Fruit fly (Drosophila melanogaster) whole organism, embryonic: Measurements from ENCODE around the gene CG15528.
A peak's percentile ranks its signal among the peaks of the same experiment; 100 is the strongest.

Source experiments
- ATbp ChIP-seq: fragments of 200-800 bp; sonication (Bioruptor generic); optimal IDR thresholded peaks from 2 replicates; lab custom pipeline; 2017; ENCODE audit warnings: missing biosample characterization, mild to moderate bottlenecking, missing genetic modification characterization, missing genetic modification reagents
- Asciz ChIP-seq: fragments of 200-800 bp; sonication (Bioruptor generic); optimal IDR thresholded peaks from 2 replicates; lab custom pipeline; 2017; ENCODE audit warnings: missing biosample characterization, mild to moderate bottlenecking, missing genetic modification characterization, missing genetic modification reagents
- Blimp-1 ChIP-seq: fragments of 200-800 bp; sonication (Bioruptor generic); optimal IDR thresholded peaks from 3 replicates; lab custom pipeline; 2018; ENCODE audit warnings: missing biosample characterization, missing genetic modification characterization, mild to moderate bottlenecking, moderate library complexity, missing genetic modification reagents
- CG12219 ChIP-seq: fragments of 200-800 bp; sonication (Bioruptor generic); optimal IDR thresholded peaks from 3 replicates; lab custom pipeline; 2018; ENCODE audit warnings: missing biosample characterization, mild to moderate bottlenecking, missing genetic modification characterization
- CG1233 ChIP-seq: fragments of 200-800 bp; sonication (Bioruptor generic); optimal IDR thresholded peaks from 4 replicates; lab custom pipeline; 2018; ENCODE audit warnings: missing biosample characterization, mild to moderate bottlenecking, missing genetic modification characterization
- CG13424 ChIP-seq: fragments of 200-800 bp; sonication (Bioruptor generic); optimal IDR thresholded peaks from 2 replicates; lab custom pipeline; 2019; ENCODE audit warnings: missing biosample characterization, mild to moderate bottlenecking, missing genetic modification characterization, moderate library complexity
- CG14014 ChIP-seq: fragments of 200-800 bp; sonication (Bioruptor generic); IDR thresholded peaks from 2 replicates; pipeline ENCODE4 v1.3.6; 2022; ENCODE audit warnings: missing biosample characterization, missing genetic modification characterization
- CG14050 ChIP-seq: fragments of 200-800 bp; sonication (Bioruptor generic); IDR thresholded peaks from 3 replicates; pipeline ENCODE4 v1.3.6; 2022; ENCODE audit warnings: missing biosample characterization, missing genetic modification characterization
- CG15073 ChIP-seq: fragments of 200-800 bp; sonication (Bioruptor generic); optimal IDR thresholded peaks from 2 replicates; lab custom pipeline; 2016; ENCODE audit warnings: missing biosample characterization, missing genetic modification characterization
- CG15696 ChIP-seq: fragments of 200-800 bp; sonication (Bioruptor generic); optimal IDR thresholded peaks from 2 replicates; lab custom pipeline; 2019; ENCODE audit warnings: missing biosample characterization, mild to moderate bottlenecking, missing genetic modification characterization, moderate library complexity
- CG16815 ChIP-seq: fragments of 200-800 bp; sonication (Bioruptor generic); optimal IDR thresholded peaks from 3 replicates; lab custom pipeline; 2017; ENCODE audit warnings: missing biosample characterization, mild to moderate bottlenecking, missing genetic modification characterization
- CG17612 ChIP-seq: fragments of 200-800 bp; sonication (Bioruptor generic); IDR thresholded peaks from 2 replicates; pipeline ENCODE4 v1.3.6; 2022; ENCODE audit warnings: missing biosample characterization, missing genetic modification characterization
- CG2875 ChIP-seq: fragments of 200-800 bp; sonication (Bioruptor generic); optimal IDR thresholded peaks from 2 replicates; lab custom pipeline; 2017; ENCODE audit warnings: missing biosample characterization, mild to moderate bottlenecking, missing genetic modification characterization, missing genetic modification reagents
- CG31388 ChIP-seq: fragments of 200-800 bp; sonication (Bioruptor generic); optimal IDR thresholded peaks from 2 replicates; lab custom pipeline; 2016; ENCODE audit warnings: missing biosample characterization, missing genetic modification characterization
- CG5180 ChIP-seq: fragments of 200-800 bp; sonication (Bioruptor generic); optimal IDR thresholded peaks from 3 replicates; lab custom pipeline; 2017; ENCODE audit warnings: missing biosample characterization, missing genetic modification characterization, mild to moderate bottlenecking, moderate library complexity, missing genetic modification reagents
- CG6791 ChIP-seq: fragments of 200-800 bp; sonication (Bioruptor generic); IDR thresholded peaks from 3 replicates; pipeline ENCODE4 v1.3.6; 2022; ENCODE audit warnings: missing biosample characterization, missing genetic modification characterization; ENCODE audit not compliant: partially characterized antibody
- CG7556 ChIP-seq: fragments of 200-800 bp; sonication (Bioruptor generic); optimal IDR thresholded peaks from 2 replicates; lab custom pipeline; 2017; ENCODE audit warnings: missing biosample characterization, mild to moderate bottlenecking, missing genetic modification characterization
- CG7928 ChIP-seq: fragments of 200-800 bp; sonication (Bioruptor generic); optimal IDR thresholded peaks from 2 replicates; lab custom pipeline; 2017; ENCODE audit warnings: missing biosample characterization, mild to moderate bottlenecking, missing genetic modification characterization
- CG8478 ChIP-seq: fragments of >200 bp; optimal IDR thresholded peaks from 2 replicates; lab custom pipeline; 2018
- CG9797 ChIP-seq: fragments of 200-800 bp; sonication (Bioruptor generic); optimal IDR thresholded peaks from 3 replicates; lab custom pipeline; 2018; ENCODE audit warnings: missing biosample characterization, mild to moderate bottlenecking, missing genetic modification characterization
- CG9817 ChIP-seq: fragments of 200-800 bp; sonication (Bioruptor generic); optimal IDR thresholded peaks from 2 replicates; lab custom pipeline; 2018; ENCODE audit warnings: missing biosample characterization, mild to moderate bottlenecking, missing genetic modification characterization, moderate library complexity
- Chrac-16 ChIP-seq: fragments of 200-800 bp; sonication (Bioruptor generic); optimal IDR thresholded peaks from 3 replicates; lab custom pipeline; 2016; ENCODE audit warnings: missing biosample characterization, missing genetic modification characterization
- Dfd ChIP-seq, 2 experiments: fragments of >200 bp; optimal IDR thresholded peaks; 2 replicates each; lab custom pipeline; 2017; ENCODE audit warnings: missing biosample characterization in 2 of 2, missing genetic modification characterization in 2 of 2
- ERR ChIP-seq: fragments of 200-800 bp; sonication (Bioruptor generic); optimal IDR thresholded peaks from 2 replicates; lab custom pipeline; 2016; ENCODE audit warnings: missing biosample characterization, missing genetic modification characterization
- Ets65A ChIP-seq: fragments of 200-800 bp; sonication (Bioruptor generic); peaks from one replicate; lab custom pipeline; 2016; ENCODE audit warnings: missing biosample characterization, missing genetic modification characterization
- H2.0 ChIP-seq: fragments of 200-800 bp; sonication (Bioruptor generic); IDR thresholded peaks from 2 replicates; pipeline ENCODE4 v1.3.6; 2022; ENCODE audit warnings: missing biosample characterization, missing genetic modification characterization
- Hand ChIP-seq: fragments of 200-800 bp; sonication (Bioruptor generic); optimal IDR thresholded peaks from 2 replicates; lab custom pipeline; 2017; ENCODE audit warnings: mild to moderate bottlenecking, missing biosample characterization, missing genetic modification reagents, missing genetic modification characterization
- Hr3 ChIP-seq: fragments of 200-800 bp; sonication (Bioruptor generic); optimal IDR thresholded peaks from 3 replicates; lab custom pipeline; 2016; ENCODE audit warnings: missing biosample characterization, missing genetic modification characterization
- Lim3 ChIP-seq: fragments of 200-800 bp; sonication (Bioruptor generic); IDR thresholded peaks from 2 replicates; pipeline ENCODE4 v1.3.6; 2022; ENCODE audit warnings: missing biosample characterization, missing genetic modification characterization
- Mes4 ChIP-seq: fragments of 200-800 bp; sonication (Bioruptor generic); optimal IDR thresholded peaks from 2 replicates; lab custom pipeline; 2016; ENCODE audit warnings: missing biosample characterization, missing genetic modification characterization
- NfI ChIP-seq: fragments of 200-800 bp; sonication (Bioruptor generic); optimal IDR thresholded peaks from 3 replicates; lab custom pipeline; 2018; ENCODE audit warnings: missing biosample characterization, mild to moderate bottlenecking, missing genetic modification characterization, moderate library complexity
- ap ChIP-seq: fragments of 200-800 bp; sonication (Bioruptor generic); IDR thresholded peaks from 2 replicates; pipeline ENCODE4 v1.3.6; 2022; ENCODE audit warnings: missing biosample characterization, missing genetic modification characterization
- br ChIP-seq: fragments of >200 bp; optimal IDR thresholded peaks from 2 replicates; lab custom pipeline; 2017
- cas ChIP-seq: fragments of 200-800 bp; sonication (Bioruptor generic); IDR thresholded peaks from 2 replicates; pipeline ENCODE4 v1.3.6; 2022; ENCODE audit warnings: missing biosample characterization, missing genetic modification characterization
- caup ChIP-seq: fragments of 200-800 bp; sonication (Bioruptor generic); optimal IDR thresholded peaks from 3 replicates; lab custom pipeline; 2017; ENCODE audit warnings: missing biosample characterization, mild to moderate bottlenecking, missing genetic modification characterization, moderate library complexity; ENCODE audit not compliant: severe bottlenecking
- crc ChIP-seq: fragments of 200-800 bp; sonication (Bioruptor generic); optimal IDR thresholded peaks from 2 replicates; lab custom pipeline; 2016; ENCODE audit warnings: missing biosample characterization, missing genetic modification characterization
- dm ChIP-seq: fragments of 200-800 bp; sonication (Bioruptor generic); optimal IDR thresholded peaks from 3 replicates; lab custom pipeline; 2016; ENCODE audit warnings: missing biosample characterization, missing genetic modification characterization
- dysf ChIP-seq: fragments of 200-800 bp; sonication (Bioruptor generic); IDR thresholded peaks from 3 replicates; pipeline ENCODE4 v1.3.6; 2022; ENCODE audit warnings: missing biosample characterization, missing genetic modification characterization
- exex ChIP-seq: fragments of 200-800 bp; sonication (Bioruptor generic); optimal IDR thresholded peaks from 4 replicates; lab custom pipeline; 2018; ENCODE audit warnings: missing biosample characterization, mild to moderate bottlenecking, missing genetic modification characterization, moderate library complexity
- eyg ChIP-seq: fragments of 200-800 bp; sonication (Bioruptor generic); optimal IDR thresholded peaks from 3 replicates; lab custom pipeline; 2016; ENCODE audit warnings: missing biosample characterization, missing genetic modification characterization
- her ChIP-seq: fragments of 200-800 bp; sonication (Bioruptor generic); optimal IDR thresholded peaks from 2 replicates; lab custom pipeline; 2016; ENCODE audit warnings: missing biosample characterization, missing genetic modification characterization
- ind ChIP-seq: fragments of 200-800 bp; sonication (Bioruptor generic); optimal IDR thresholded peaks from 3 replicates; lab custom pipeline; 2016; ENCODE audit warnings: missing biosample characterization, missing genetic modification characterization
- lab ChIP-seq: fragments of 200-800 bp; sonication (Bioruptor generic); optimal IDR thresholded peaks from 3 replicates; lab custom pipeline; 2017; ENCODE audit warnings: missing biosample characterization, missing genetic modification characterization, mild to moderate bottlenecking, moderate library complexity, missing genetic modification reagents
- maf-S ChIP-seq: fragments of 200-800 bp; sonication (Bioruptor generic); optimal IDR thresholded peaks from 2 replicates; lab custom pipeline; 2016; ENCODE audit warnings: missing biosample characterization, missing genetic modification characterization
- pho ChIP-seq: fragments of 200-800 bp; sonication (Bioruptor generic); optimal IDR thresholded peaks from 2 replicates; lab custom pipeline; 2016; ENCODE audit warnings: missing biosample characterization, missing genetic modification characterization
- seq ChIP-seq: fragments of 200-800 bp; sonication (Bioruptor generic); IDR thresholded peaks from 2 replicates; pipeline ENCODE4 v1.3.6; 2022; ENCODE audit warnings: missing biosample characterization, missing genetic modification characterization
- sr ChIP-seq: fragments of 200-800 bp; sonication (Bioruptor generic); IDR thresholded peaks from 3 replicates; pipeline ENCODE4 v1.3.6; 2022; ENCODE audit warnings: missing biosample characterization, missing genetic modification characterization
- stwl ChIP-seq: fragments of 200-800 bp; sonication (Bioruptor generic); optimal IDR thresholded peaks from 3 replicates; lab custom pipeline; 2018; ENCODE audit warnings: missing biosample characterization, mild to moderate bottlenecking, missing genetic modification characterization, moderate library complexity
- zen ChIP-seq: fragments of 200-800 bp; sonication (Bioruptor generic); optimal IDR thresholded peaks from 3 replicates; lab custom pipeline; 2018; ENCODE audit warnings: missing biosample characterization, mild to moderate bottlenecking, missing genetic modification characterization, moderate library complexity
- zen2 ChIP-seq: fragments of 200-800 bp; sonication (Bioruptor generic); IDR thresholded peaks from 3 replicates; pipeline ENCODE4 v1.3.6; 2022; ENCODE audit warnings: missing biosample characterization, missing genetic modification characterization; ENCODE audit not compliant: partially characterized antibody

The CG15528 gene

dm6 chr3R:30043139-30043744 is 8.7 kb downstream of the CG15528 start, which contains the start of gene Sry-delta (continued):
- TF ChIP-seq CG6791 (GFP tag; lab: Robert Waterston, UW) = peak; percentile 76
- TF ChIP-seq CG16815 (GFP tag; lab: Kevin White, UChicago) = peak; percentile 42
- peak; percentile 47; the same call in 2 of the 3 replicates for TF ChIP-seq CG14050 (GFP tag; lab: Robert Waterston, UW)
- no peak; the same call in 2 of the 3 replicates for TF ChIP-seq zen2
- TF ChIP-seq seq (GFP tag; lab: Robert Waterston, UW) = no peak; the same call in 1 of the 2 replicates
- peak; percentile 91 for TF ChIP-seq pho
- peak; percentile 74 for TF ChIP-seq cas (GFP tag; lab: Robert Waterston, UW)
- TF ChIP-seq CG5180 (GFP tag; lab: Kevin White, UChicago) = no peak
- peak; percentile 86 for TF ChIP-seq ERR (GFP tag; lab: Kevin White, UChicago)
- peak; percentile 61 for TF ChIP-seq eyg (GFP tag; lab: Kevin White, UChicago)
- TF ChIP-seq exex (tag; lab: Kevin White, UChicago) = no peak
- TF ChIP-seq zen (tag; lab: Kevin White, UChicago) = peak; percentile 80
- peak; percentile 93 for TF ChIP-seq stwl (tag; lab: Kevin White, UChicago)
- no peak for TF ChIP-seq Blimp-1 (GFP tag; lab: Kevin White, UChicago)
- peak; percentile 23 for TF ChIP-seq CG12219 (GFP tag; lab: Kevin White, UChicago)
- peak; percentile 82 for TF ChIP-seq dm (GFP tag; lab: Kevin White, UChicago)
- TF ChIP-seq CG7556 (GFP tag; lab: Kevin White, UChicago) = peak; percentile 53
- peak; percentile 61 for TF ChIP-seq Mes4
- TF ChIP-seq dysf (GFP tag; lab: Robert Waterston, UW) = peak; percentile 59; the same call in 2 of the 3 replicates
- no peak; the same call in 1 of the 2 replicates for TF ChIP-seq CG17612 (GFP tag; lab: Robert Waterston, UW)
- TF ChIP-seq CG14014 (GFP tag; lab: Robert Waterston, UW) = peak; percentile 61; the same call in 1 of the 2 replicates
- peak; percentile 59; the same call in 2 of the 3 replicates for TF ChIP-seq sr (GFP tag; lab: Robert Waterston, UW)
- TF ChIP-seq CG15696 (tag; lab: Kevin White, UChicago) = peak; percentile 60
- peak; percentile 86 for TF ChIP-seq maf-S (GFP tag; lab: Kevin White, UChicago)
- no peak for TF ChIP-seq Hand (GFP tag; lab: Kevin White, UChicago)
- TF ChIP-seq CG9797 (GFP tag; lab: Kevin White, UChicago) = peak; percentile 66
- peak; percentile 68 for TF ChIP-seq Hr3
- TF ChIP-seq her (GFP tag; lab: Kevin White, UChicago) = peak; percentile 90
- no peak for TF ChIP-seq Asciz (GFP tag; lab: Kevin White, UChicago)
- peak; percentile 88 for TF ChIP-seq ind (GFP tag; lab: Kevin White, UChicago)
- TF ChIP-seq Ets65A (GFP tag; lab: Kevin White, UChicago) = peak; percentile 99
- TF ChIP-seq CG31388 (GFP tag; lab: Kevin White, UChicago) = peak; percentile 60
- TF ChIP-seq ATbp (GFP tag; lab: Kevin White, UChicago) = no peak
- TF ChIP-seq Chrac-16 (GFP tag; lab: Kevin White, UChicago) = peak; percentile 84
- TF ChIP-seq Dfd (GFP tag; optimal IDR thresholded peaks at IDR 0.05; lab: Kevin White, UChicago) = no peak
- TF ChIP-seq H2.0 = peak; percentile 60
- peak; percentile 3 for TF ChIP-seq CG15073 (GFP tag; lab: Kevin White, UChicago)
- TF ChIP-seq CG8478 (lab: Kevin White, UChicago) = no peak
- no peak for TF ChIP-seq Lim3
- peak; percentile 64 for TF ChIP-seq crc (GFP tag; lab: Kevin White, UChicago)
- peak; percentile 79 for TF ChIP-seq CG9817 (tag; lab: Kevin White, UChicago)
- no peak for TF ChIP-seq lab (GFP tag; lab: Kevin White, UChicago)
- TF ChIP-seq br (lab: Kevin White, UChicago) = no peak
- no peak for TF ChIP-seq caup
- TF ChIP-seq CG13424 (tag; lab: Kevin White, UChicago) = peak; percentile 72
- peak; percentile 13 for TF ChIP-seq CG2875 (GFP tag; lab: Kevin White, UChicago)
- peak; percentile 46 for TF ChIP-seq ap (GFP tag; lab: Robert Waterston, UW)
- peak; percentile 52 for TF ChIP-seq CG1233 (GFP tag; lab: Kevin White, UChicago)
- peak; percentile 100 for TF ChIP-seq CG7928
- peak; percentile 83 for TF ChIP-seq NfI (GFP tag; lab: Kevin White, UChicago)
